Worm (Caenorhabditis elegans): ENCODE data around the gene num-1.

The num-1 gene

DNA sequence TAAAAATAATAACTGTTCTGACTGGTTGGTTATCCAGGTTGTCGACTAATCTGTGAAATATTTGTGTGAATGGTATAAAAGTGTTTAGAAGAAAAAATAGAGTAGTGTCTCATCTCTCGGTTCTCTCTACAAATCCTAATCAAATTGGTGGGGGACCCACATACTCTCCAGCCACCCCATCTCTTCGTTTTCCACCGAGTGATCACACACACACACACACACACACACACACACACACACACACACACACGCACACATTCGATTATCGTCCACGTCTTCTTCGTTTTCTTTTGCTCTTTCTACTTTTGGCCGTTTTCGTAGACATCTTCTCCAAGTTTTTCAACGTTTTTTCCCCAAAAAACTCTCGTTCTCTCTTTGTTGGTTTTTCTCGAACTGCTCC, 43.5 kb downstream of the num-1 start:
- no peak for TF ChIP-seq unc-39 (tag; optimal IDR thresholded peaks at IDR 0.05)
- TF ChIP-seq ces-1 (GFP tag; optimal IDR thresholded peaks at IDR 0.05) = peak; percentile 95
- TF ChIP-seq ham-2 (GFP tag; optimal IDR thresholded peaks at IDR 0.05) = no peak
- no peak for TF ChIP-seq nhr-237 (tag; optimal IDR thresholded peaks at IDR 0.05)
- no peak for TF ChIP-seq zip-8 (tag; optimal IDR thresholded peaks at IDR 0.05)
- no peak for TF ChIP-seq nhr-12 (tag; optimal IDR thresholded peaks at IDR 0.05)
- no peak for TF ChIP-seq unc-120 (tag; optimal IDR thresholded peaks at IDR 0.05; ENCODE audit: poor library complexity, severe bottlenecking)

DNA sequence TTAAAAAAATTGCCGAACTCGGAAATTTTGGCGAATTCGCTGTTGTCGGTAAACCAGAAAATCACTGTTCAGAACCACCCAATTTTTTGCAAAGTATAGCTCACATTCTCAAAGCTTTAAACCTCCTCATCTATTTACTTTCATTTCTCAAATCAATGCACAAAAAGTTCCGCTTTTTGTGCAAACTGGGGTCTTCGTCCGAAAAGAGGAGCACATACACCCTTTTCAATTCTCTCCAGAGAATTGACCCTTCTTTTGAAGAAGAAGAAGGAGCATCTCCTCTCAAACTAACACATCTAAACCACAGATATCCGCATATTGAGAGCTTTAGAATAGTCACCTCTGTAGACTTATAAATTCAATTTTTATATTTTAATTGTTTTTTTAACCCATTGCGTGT, 45.7 kb downstream of the num-1 start:
- TF ChIP-seq mep-1 (tag; optimal IDR thresholded peaks at IDR 0.05) (no peak), unc-120 (tag; optimal IDR thresholded peaks at IDR 0.05; ENCODE audit: poor library complexity, severe bottlenecking) (no peak), lin-32 (GFP tag; optimal IDR thresholded peaks at IDR 0.05) (no peak), cnd-1 (tag; optimal IDR thresholded peaks at IDR 0.05) (no peak), nhr-76 (tag; optimal IDR thresholded peaks at IDR 0.05) (no peak), elt-1 (tag; optimal IDR thresholded peaks at IDR 0.05; ENCODE audit: borderline replicate concordance, insufficient read depth) (no peak), unc-62 (GFP tag; optimal IDR thresholded peaks at IDR 0.05) (no peak), elt-3 (tag; optimal IDR thresholded peaks at IDR 0.05) (no peak), flh-1 (GFP tag; optimal IDR thresholded peaks at IDR 0.05) (no peak)

DNA sequence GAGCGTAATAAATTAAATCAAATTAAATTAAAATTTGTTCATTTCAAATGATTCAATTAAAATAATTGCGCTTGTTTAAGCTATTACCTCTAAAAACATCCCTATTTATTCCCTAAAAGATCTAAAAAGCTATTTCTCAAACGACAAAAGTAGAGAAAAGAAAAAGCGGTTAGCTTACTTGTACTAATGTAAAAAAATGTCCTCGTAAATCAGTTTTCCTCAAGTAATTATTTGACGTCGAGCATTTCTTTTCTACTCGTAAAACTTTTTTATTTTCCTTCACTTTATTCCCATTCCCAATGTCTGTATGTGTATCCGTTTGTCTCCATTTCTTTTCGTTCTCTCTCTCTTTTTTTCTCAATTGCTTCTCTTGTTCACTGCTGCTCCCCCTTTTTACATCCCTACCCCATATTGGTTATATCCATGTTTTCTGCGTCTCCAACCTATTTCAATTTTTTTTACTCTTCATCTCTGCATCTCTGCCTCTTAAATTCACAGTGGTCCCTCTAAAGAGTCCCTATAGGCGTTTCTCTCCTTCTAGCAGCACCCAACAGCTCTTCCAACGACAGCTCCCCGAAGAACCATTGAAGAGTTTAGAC, 49.6 kb downstream of the num-1 start, which contains the start of gene unc-80:
TSS of gene unc-80 (plus strand) at position 533 of the 599 bp plus-strand sequence.
- TF ChIP-seq nhr-76 (tag; optimal IDR thresholded peaks at IDR 0.05) = no peak
- peak; percentile 8 for TF ChIP-seq unc-120 (tag; optimal IDR thresholded peaks at IDR 0.05; ENCODE audit: poor library complexity, severe bottlenecking)
- TF ChIP-seq flh-1 (GFP tag; optimal IDR thresholded peaks at IDR 0.05) = no peak
- peak; percentile 84 for TF ChIP-seq ces-1 (GFP tag; optimal IDR thresholded peaks at IDR 0.05)
- TF ChIP-seq nhr-12 (tag; optimal IDR thresholded peaks at IDR 0.05) = no peak
- TF ChIP-seq unc-39 (tag; optimal IDR thresholded peaks at IDR 0.05) = no peak
- TF ChIP-seq drap-1 (GFP tag; optimal IDR thresholded peaks at IDR 0.05) = no peak
- TF ChIP-seq mep-1 (tag; optimal IDR thresholded peaks at IDR 0.05) = peak; percentile 6
- no peak for TF ChIP-seq unc-62 (GFP tag; optimal IDR thresholded peaks at IDR 0.05)
- TF ChIP-seq tbx-8 (GFP tag; optimal IDR thresholded peaks at IDR 0.05) = no peak
- no peak for TF ChIP-seq nhr-2 (tag; optimal IDR thresholded peaks at IDR 0.05)

Measured in whole organism, mixed stage, embryonic.